Worm (Caenorhabditis elegans) whole organism, L3 larva: ENCODE results near the gene C07A12.2.
A peak's percentile ranks its signal among the peaks of the same experiment; 100 is the strongest.

Source experiments
- R02D3.7 ChIP-seq: fragments of 150-350 bp; optimal IDR thresholded peaks from 2 replicates; lab custom pipeline; 2014; ENCODE audit warnings: missing biosample characterization, missing genetic modification characterization
- ZK546.5 ChIP-seq: sonication (generic microtip); optimal IDR thresholded peaks from 2 replicates; lab custom pipeline; 2017; ENCODE audit warnings: missing biosample characterization, missing genetic modification characterization
- aly-2 ChIP-seq: fragments of 150-350 bp; optimal IDR thresholded peaks from 2 replicates; lab custom pipeline; 2014; ENCODE audit warnings: missing biosample characterization, missing genetic modification characterization
- ama-1 ChIP-seq: fragments of 150-350 bp; optimal IDR thresholded peaks from 2 replicates; lab custom pipeline; 2018
- ceh-16 ChIP-seq: sonication (generic microtip); optimal IDR thresholded peaks from 2 replicates; lab custom pipeline; 2017; ENCODE audit warnings: missing biosample characterization, missing genetic modification characterization
- ceh-28 ChIP-seq: fragments of 150-350 bp; optimal IDR thresholded peaks from 2 replicates; lab custom pipeline; 2014; ENCODE audit warnings: missing biosample characterization, missing genetic modification reagents, missing genetic modification characterization
- ceh-9 ChIP-seq: sonication (generic microtip); optimal IDR thresholded peaks from 2 replicates; lab custom pipeline; 2018; ENCODE audit warnings: missing biosample characterization, missing genetic modification characterization
- daf-12 ChIP-seq: fragments of 150-350 bp; optimal IDR thresholded peaks from 2 replicates; lab custom pipeline; 2014; ENCODE audit warnings: missing biosample characterization, missing genetic modification reagents, missing genetic modification characterization
- egl-27 ChIP-seq: sonication (generic microtip); optimal IDR thresholded peaks from 4 replicates; lab custom pipeline; 2017; ENCODE audit warnings: missing biosample characterization, missing genetic modification reagents, missing genetic modification characterization
- egl-5 ChIP-seq: fragments of 150-350 bp; optimal IDR thresholded peaks from 2 replicates; lab custom pipeline; 2017; ENCODE audit warnings: missing biosample characterization, missing genetic modification reagents, missing genetic modification characterization, inconsistent platforms
- elt-2 ChIP-seq: sonication (generic microtip); optimal IDR thresholded peaks from 2 replicates; lab custom pipeline; 2016; ENCODE audit warnings: missing genetic modification reagents, mild to moderate bottlenecking, missing genetic modification characterization, missing compliant biosample characterization
- eor-1 ChIP-seq, 2 experiments: fragments of 150-350 bp; optimal IDR thresholded peaks; 2 replicates each; lab custom pipeline; 2014 to 2018; ENCODE audit warnings: missing biosample characterization in 2 of 2, missing genetic modification characterization in 2 of 2
- fkh-2 ChIP-seq: fragments of 150-350 bp; optimal IDR thresholded peaks from 2 replicates; lab custom pipeline; 2014; ENCODE audit warnings: missing biosample characterization, missing genetic modification reagents, missing genetic modification characterization
- hmg-11 ChIP-seq: sonication (generic microtip); optimal IDR thresholded peaks from 2 replicates; lab custom pipeline; 2016; ENCODE audit warnings: missing genetic modification characterization, missing compliant biosample characterization
- jun-1 ChIP-seq: fragments of 150-350 bp; optimal IDR thresholded peaks from 2 replicates; lab custom pipeline; 2014; ENCODE audit warnings: missing biosample characterization, missing genetic modification reagents, missing genetic modification characterization
- lin-15B ChIP-seq: fragments of 150-350 bp; optimal IDR thresholded peaks from 2 replicates; lab custom pipeline; 2014; ENCODE audit warnings: missing biosample characterization, missing genetic modification characterization
- lin-39 ChIP-seq: fragments of 150-350 bp; optimal IDR thresholded peaks from 2 replicates; lab custom pipeline; 2018; ENCODE audit warnings: missing biosample characterization, missing genetic modification reagents, missing genetic modification characterization
- lsy-12 ChIP-seq: sonication (generic microtip); optimal IDR thresholded peaks from 2 replicates; lab custom pipeline; 2016; ENCODE audit warnings: mild to moderate bottlenecking, missing genetic modification characterization, missing compliant biosample characterization
- mdl-1 ChIP-seq: fragments of 150-350 bp; optimal IDR thresholded peaks from 2 replicates; lab custom pipeline; 2014; ENCODE audit warnings: missing biosample characterization, missing genetic modification characterization
- mml-1 ChIP-seq: fragments of 150-350 bp; sonication (generic microtip); optimal IDR thresholded peaks from 3 replicates; lab custom pipeline; 2014; ENCODE audit warnings: missing biosample characterization, missing genetic modification characterization
- nfya-1 ChIP-seq: sonication (generic microtip); optimal IDR thresholded peaks from 2 replicates; lab custom pipeline; 2017; ENCODE audit warnings: missing genetic modification characterization, mild to moderate bottlenecking, missing compliant biosample characterization, antibody characterized with exemption, moderate library complexity; ENCODE audit not compliant: insufficient read depth
- nhr-12 ChIP-seq: fragments of 150-350 bp; optimal IDR thresholded peaks from 2 replicates; lab custom pipeline; 2014; ENCODE audit warnings: missing biosample characterization, missing genetic modification characterization
- nhr-23 ChIP-seq: fragments of 150-350 bp; optimal IDR thresholded peaks from 2 replicates; lab custom pipeline; 2014; ENCODE audit warnings: missing biosample characterization, missing genetic modification reagents, missing genetic modification characterization
- nhr-25 ChIP-seq: sonication (generic microtip); optimal IDR thresholded peaks from 2 replicates; lab custom pipeline; 2017; ENCODE audit warnings: missing biosample characterization, missing genetic modification characterization
- nhr-28 ChIP-seq: fragments of 150-350 bp; optimal IDR thresholded peaks from 2 replicates; lab custom pipeline; 2014; ENCODE audit warnings: missing biosample characterization, missing genetic modification characterization
- nhr-43 ChIP-seq: sonication (generic microtip); optimal IDR thresholded peaks from 2 replicates; lab custom pipeline; 2016; ENCODE audit warnings: mild to moderate bottlenecking, missing genetic modification characterization, missing compliant biosample characterization; ENCODE audit not compliant: poor library complexity, severe bottlenecking
- nhr-67 ChIP-seq: fragments of 150-350 bp; optimal IDR thresholded peaks from 2 replicates; lab custom pipeline; 2014; ENCODE audit warnings: missing biosample characterization, missing genetic modification characterization
- nhr-76 ChIP-seq: fragments of 150-350 bp; sonication (generic microtip); optimal IDR thresholded peaks from 5 replicates; lab custom pipeline; 2014; ENCODE audit warnings: missing biosample characterization, missing genetic modification characterization
- nhr-77 ChIP-seq: fragments of 150-350 bp; optimal IDR thresholded peaks from 2 replicates; lab custom pipeline; 2014; ENCODE audit warnings: missing biosample characterization, missing genetic modification characterization
- pha-4 ChIP-seq: fragments of 150-350 bp; optimal IDR thresholded peaks from 2 replicates; lab custom pipeline; 2014; ENCODE audit warnings: missing biosample characterization, missing genetic modification reagents, missing genetic modification characterization
- pqm-1 ChIP-seq: fragments of 150-350 bp; optimal IDR thresholded peaks from 2 replicates; lab custom pipeline; 2017; ENCODE audit warnings: missing biosample characterization, missing genetic modification characterization, inconsistent platforms
- sea-2 ChIP-seq: fragments of 150-350 bp; sonication (generic microtip); optimal IDR thresholded peaks from 4 replicates; lab custom pipeline; 2014; ENCODE audit warnings: missing biosample characterization, missing genetic modification reagents, missing genetic modification characterization
- skn-1 ChIP-seq: fragments of 150-350 bp; optimal IDR thresholded peaks from 2 replicates; lab custom pipeline; 2014; ENCODE audit warnings: missing biosample characterization, missing genetic modification characterization
- tbx-2 ChIP-seq: sonication (generic microtip); optimal IDR thresholded peaks from 2 replicates; lab custom pipeline; 2016; ENCODE audit warnings: mild to moderate bottlenecking, missing genetic modification characterization, missing compliant biosample characterization
- unc-39 ChIP-seq: sonication (generic microtip); optimal IDR thresholded peaks from 4 replicates; lab custom pipeline; 2017; ENCODE audit warnings: missing biosample characterization, missing genetic modification characterization
- unc-62 ChIP-seq: fragments of 150-350 bp; sonication (generic microtip); optimal IDR thresholded peaks from 4 replicates; lab custom pipeline; 2014; ENCODE audit warnings: missing biosample characterization, missing genetic modification reagents, missing genetic modification characterization
- zag-1 ChIP-seq: fragments of 150-350 bp; optimal IDR thresholded peaks from 2 replicates; lab custom pipeline; 2014; ENCODE audit warnings: missing biosample characterization, missing genetic modification characterization

Gene C07A12.2

ce11 chrX:4544543-4544942 is at the start of gene C07A12.2:
C07A12.2 (plus strand) TSS chrX:4544843.
- TF ChIP-seq zag-1 (tag; lab: Kevin White, UChicago) (no peak), elt-2 (no peak)
- TF ChIP-seq, all 47 proteins: peak for 0

ce11 chrX:4495814-4496567 is 48.7 kb upstream of the C07A12.2 start:
- TF ChIP-seq lin-15B (no peak), aly-2 (tag; lab: Kevin White, UChicago) (no peak), nhr-77 (tag; lab: Kevin White, UChicago) (no peak), ceh-28 (tag; lab: Kevin White, UChicago) (no peak), nhr-23 (tag; lab: Kevin White, UChicago) (peak; percentile 56), daf-12 (tag; lab: Kevin White, UChicago) (no peak), nfya-1 (tag; lab: Kevin White, UChicago) (no peak), tbx-2 (tag; lab: Kevin White, UChicago) (no peak), ama-1 (lab: Kevin White, UChicago) (peak; percentile 64), elt-2 (no peak), eor-1 (tag; optimal IDR thresholded peaks at IDR 0.05; lab: Kevin White, UChicago) (no peak)

- TF ChIP-seq egl-27 (no peak), unc-39 (tag; lab: Kevin White, UChicago) (no peak), zag-1 (tag; lab: Kevin White, UChicago) (no peak), lsy-12 (tag; lab: Kevin White, UChicago) (no peak), hmg-11 (tag; lab: Kevin White, UChicago) (no peak), ceh-9 (tag; lab: Kevin White, UChicago) (no peak), ZK546.5 (tag; lab: Kevin White, UChicago) (no peak), eor-1 (tag; optimal IDR thresholded peaks at IDR 0.05; lab: Kevin White, UChicago) (no peak), pqm-1 (peak; percentile 81), lin-15B (no peak), nhr-76 (tag; lab: Kevin White, UChicago) (no peak), pha-4 (tag; lab: Kevin White, UChicago) (peak; percentile 76), nhr-67 (tag; lab: Kevin White, UChicago) (no peak), elt-2 (peak; percentile 87), aly-2 (tag; lab: Kevin White, UChicago) (no peak), nhr-28 (tag; lab: Kevin White, UChicago) (no peak), nhr-25 (tag; lab: Kevin White, UChicago) (no peak), ceh-28 (tag; lab: Kevin White, UChicago) (no peak), nhr-12 (tag; lab: Kevin White, UChicago) (no peak), nfya-1 (tag; lab: Kevin White, UChicago) (no peak), ceh-16 (tag; lab: Kevin White, UChicago) (no peak), egl-5 (tag; lab: Kevin White, UChicago) (no peak), nhr-77 (tag; lab: Kevin White, UChicago) (no peak), nhr-23 (tag; lab: Kevin White, UChicago) (no peak), skn-1 (tag; lab: Kevin White, UChicago) (peak; percentile 9), ama-1 (lab: Kevin White, UChicago) (no peak), sea-2 (GFP tag; lab: Kevin White, UChicago) (no peak), mdl-1 (tag; lab: Kevin White, UChicago) (no peak), mml-1 (tag; lab: Kevin White, UChicago) (no peak), R02D3.7 (tag; lab: Kevin White, UChicago) (no peak), jun-1 (tag; lab: Kevin White, UChicago) (peak; percentile 25), fkh-2 (no peak), unc-62 (GFP tag; lab: Kevin White, UChicago) (no peak), lin-39 (no peak)
Measured at ce11 chrX:4498078-4498477, 46.6 kb upstream of the C07A12.2 start.

- TF ChIP-seq tbx-2 (tag; lab: Kevin White, UChicago) (no peak), nhr-25 (tag; lab: Kevin White, UChicago) (peak; percentile 12), nhr-43 (tag; lab: Kevin White, UChicago) (peak; percentile 12), nhr-23 (tag; lab: Kevin White, UChicago) (peak; percentile 29)
- TF ChIP-seq, all 47 proteins: peak for 3
Measured at ce11 chrX:4498478-4498877, 46.2 kb upstream of the C07A12.2 start.
